Worm (Caenorhabditis elegans) whole organism, L1 larva: ENCODE measurements around the gene W04B5.6.
A peak's percentile ranks its signal among the peaks of the same experiment; 100 is the strongest.

Experiments
- C16A3.4 ChIP-seq: fragments of 150-350 bp; optimal IDR thresholded peaks from 2 replicates; lab custom pipeline; 2014; ENCODE audit warnings: missing biosample characterization, missing genetic modification characterization
- C34B4.2 ChIP-seq: sonication (generic microtip); optimal IDR thresholded peaks from 2 replicates; lab custom pipeline; 2017; ENCODE audit warnings: mild to moderate bottlenecking, missing genetic modification characterization, missing compliant biosample characterization
- F16B12.6 ChIP-seq: fragments of 150-350 bp; optimal IDR thresholded peaks from 2 replicates; lab custom pipeline; 2014; ENCODE audit warnings: missing biosample characterization, missing genetic modification characterization
- alr-1 ChIP-seq: fragments of 200-800 bp; sonication (Bioruptor generic); optimal IDR thresholded peaks from 2 replicates; lab custom pipeline; 2018; ENCODE audit warnings: borderline replicate concordance, mild to moderate bottlenecking, missing genetic modification characterization, missing compliant biosample characterization
- aly-2 ChIP-seq: fragments of 150-350 bp; optimal IDR thresholded peaks from 2 replicates; lab custom pipeline; 2014; ENCODE audit warnings: missing biosample characterization, missing genetic modification characterization
- ama-1 ChIP-seq: fragments of 150-350 bp; optimal IDR thresholded peaks from 2 replicates; lab custom pipeline; 2014
- blmp-1 ChIP-seq: fragments of 150-350 bp; optimal IDR thresholded peaks from 2 replicates; lab custom pipeline; 2014; ENCODE audit warnings: missing biosample characterization, missing genetic modification characterization
- ceh-63 ChIP-seq: fragments of 200-800 bp; sonication (Bioruptor generic); optimal IDR thresholded peaks from 2 replicates; lab custom pipeline; 2018; ENCODE audit warnings: mild to moderate bottlenecking, missing genetic modification characterization, missing compliant biosample characterization
- ceh-8 ChIP-seq: fragments of 200-800 bp; sonication (Bioruptor generic); optimal IDR thresholded peaks from 2 replicates; lab custom pipeline; 2018; ENCODE audit warnings: mild to moderate bottlenecking, missing genetic modification characterization, moderate library complexity, missing compliant biosample characterization
- ceh-90 ChIP-seq: sonication (generic microtip); optimal IDR thresholded peaks from 2 replicates; lab custom pipeline; 2016; ENCODE audit warnings: missing genetic modification characterization, missing compliant biosample characterization
- dpl-1 ChIP-seq, 3 experiments: fragments of 150-350 bp in 2 of 3; sonication (generic microtip) in 1 of 3; optimal IDR thresholded peaks; 2 replicates each; lab custom pipeline; 2014 to 2017; ENCODE audit warnings: missing biosample characterization in 3 of 3, missing genetic modification characterization in 3 of 3, missing genetic modification reagents in 3 of 3
- efl-1 ChIP-seq, 4 experiments: fragments of 150-350 bp; optimal IDR thresholded peaks in 3 of 4; peaks in 1 of 4; 1 replicate in 1 of 4; 2 replicates in 3 of 4; lab custom pipeline; 2014; ENCODE audit warnings: missing biosample characterization in 2 of 4, missing genetic modification characterization in 2 of 4, missing genetic modification reagents in 2 of 4
- efl-3 ChIP-seq: fragments of 200-800 bp; sonication (Bioruptor generic); optimal IDR thresholded peaks from 2 replicates; lab custom pipeline; 2018; ENCODE audit warnings: mild to moderate bottlenecking, missing genetic modification characterization, missing compliant biosample characterization
- egl-13 ChIP-seq: sonication (generic microtip); optimal IDR thresholded peaks from 2 replicates; lab custom pipeline; 2016; ENCODE audit warnings: missing genotype, missing genetic modification reagents, missing genetic modification characterization, missing compliant biosample characterization
- elt-2 ChIP-seq: sonication (generic microtip); optimal IDR thresholded peaks from 2 replicates; lab custom pipeline; 2016; ENCODE audit warnings: missing genetic modification characterization, mild to moderate bottlenecking, inconsistent platforms, missing compliant biosample characterization, missing genetic modification reagents
- elt-3 ChIP-seq, 6 experiments: fragments of 150-350 bp in 1 of 6; sonication (generic microtip); optimal IDR thresholded peaks; 2 replicates each; lab custom pipeline; 2017 to 2018; ENCODE audit warnings: missing biosample characterization in 6 of 6, missing genetic modification characterization in 6 of 6, inconsistent platforms in 1 of 6
- ets-5 ChIP-seq: fragments of 200-800 bp; sonication (Bioruptor generic); IDR thresholded peaks from 2 replicates; pipeline ENCODE4 v1.3.6; 2022; ENCODE audit warnings: missing genetic modification characterization, missing compliant biosample characterization
- fos-1 ChIP-seq: fragments of 150-350 bp; optimal IDR thresholded peaks from 2 replicates; lab custom pipeline; 2014; ENCODE audit warnings: missing biosample characterization, missing genetic modification characterization
- grh-1 ChIP-seq: fragments of 200-800 bp; sonication (Bioruptor generic); IDR thresholded peaks from 2 replicates; pipeline ENCODE4 v1.3.6; 2022; ENCODE audit warnings: missing genetic modification reagents, missing genetic modification characterization, missing compliant biosample characterization
- lin-13 ChIP-seq: fragments of 150-350 bp; optimal IDR thresholded peaks from 2 replicates; lab custom pipeline; 2014; ENCODE audit warnings: missing biosample characterization, missing genetic modification reagents, missing genetic modification characterization
- lin-15B ChIP-seq: fragments of 150-350 bp; sonication (generic microtip); optimal IDR thresholded peaks from 3 replicates; lab custom pipeline; 2014; ENCODE audit warnings: missing biosample characterization, missing genetic modification characterization
- lin-35 ChIP-seq, 2 experiments: fragments of 150-350 bp; optimal IDR thresholded peaks; 2 replicates each; lab custom pipeline; 2014; ENCODE audit warnings: missing biosample characterization in 2 of 2, missing genetic modification characterization in 2 of 2, missing genetic modification reagents in 2 of 2
- lin-39 ChIP-seq: fragments of 150-350 bp; optimal IDR thresholded peaks from 2 replicates; lab custom pipeline; 2014; ENCODE audit warnings: missing biosample characterization, missing genetic modification reagents, missing genetic modification characterization
- lsy-2 ChIP-seq, 2 experiments: fragments of 150-350 bp; optimal IDR thresholded peaks; 2 replicates each; lab custom pipeline; 2014; ENCODE audit warnings: missing biosample characterization in 2 of 2, missing genetic modification characterization in 2 of 2
- mdl-1 ChIP-seq, 2 experiments: fragments of 150-350 bp; optimal IDR thresholded peaks; 2 replicates each; lab custom pipeline; 2014 to 2017; ENCODE audit warnings: missing biosample characterization in 2 of 2, missing genetic modification characterization in 2 of 2, inconsistent platforms in 1 of 2
- mep-1 ChIP-seq: fragments of 150-350 bp; optimal IDR thresholded peaks from 2 replicates; lab custom pipeline; 2014; ENCODE audit warnings: missing biosample characterization, missing genetic modification characterization
- nhr-11 ChIP-seq: fragments of 150-350 bp; optimal IDR thresholded peaks from 2 replicates; lab custom pipeline; 2014; ENCODE audit warnings: missing biosample characterization, missing genetic modification characterization
- nhr-12 ChIP-seq: sonication (generic microtip); optimal IDR thresholded peaks from 2 replicates; lab custom pipeline; 2017; ENCODE audit warnings: missing biosample characterization, missing genetic modification characterization
- nhr-19 ChIP-seq: fragments of 200-800 bp; sonication (Bioruptor generic); conservative IDR thresholded peaks from 2 replicates; pipeline ENCODE4 v1.3.6; 2022; ENCODE audit warnings: missing genetic modification characterization, missing compliant biosample characterization
- nhr-20 ChIP-seq: sonication (generic microtip); optimal IDR thresholded peaks from 2 replicates; lab custom pipeline; 2016; ENCODE audit warnings: mild to moderate bottlenecking, missing genetic modification characterization, missing compliant biosample characterization
- nhr-47 ChIP-seq: sonication (generic microtip); optimal IDR thresholded peaks from 2 replicates; lab custom pipeline; 2016; ENCODE audit warnings: mild to moderate bottlenecking, missing genetic modification characterization, moderate library complexity, missing compliant biosample characterization
- nhr-71 ChIP-seq: sonication (generic microtip); optimal IDR thresholded peaks from 2 replicates; lab custom pipeline; 2016; ENCODE audit warnings: mild to moderate bottlenecking, missing genetic modification characterization, moderate library complexity, missing compliant biosample characterization
- nhr-76 ChIP-seq: sonication (generic microtip); optimal IDR thresholded peaks from 2 replicates; lab custom pipeline; 2017; ENCODE audit warnings: missing biosample characterization, missing genetic modification characterization
- nhr-84 ChIP-seq: sonication (generic microtip); optimal IDR thresholded peaks from 2 replicates; lab custom pipeline; 2017; ENCODE audit warnings: missing biosample characterization, missing genetic modification characterization
- nhr-85 ChIP-seq: sonication (generic microtip); peaks from one replicate; lab custom pipeline; 2016; ENCODE audit warnings: missing genetic modification characterization, inconsistent platforms, missing compliant biosample characterization
- rnt-1 ChIP-seq: sonication (generic microtip); optimal IDR thresholded peaks from 2 replicates; lab custom pipeline; 2016; ENCODE audit warnings: mild to moderate bottlenecking, missing genetic modification characterization, moderate library complexity, missing compliant biosample characterization
- skn-1 ChIP-seq: fragments of 150-350 bp; optimal IDR thresholded peaks from 2 replicates; lab custom pipeline; 2014; ENCODE audit warnings: missing biosample characterization, missing genetic modification characterization
- snu-23 ChIP-seq: sonication (generic microtip); optimal IDR thresholded peaks from 2 replicates; lab custom pipeline; 2016; ENCODE audit warnings: missing genetic modification characterization, missing compliant biosample characterization
- sup-37 ChIP-seq: fragments of 200-800 bp; sonication (Bioruptor generic); optimal IDR thresholded peaks from 2 replicates; lab custom pipeline; 2018; ENCODE audit warnings: mild to moderate bottlenecking, missing genetic modification characterization, missing compliant biosample characterization
- swsn-7 ChIP-seq: sonication (generic microtip); optimal IDR thresholded peaks from 2 replicates; lab custom pipeline; 2016; ENCODE audit warnings: missing genetic modification characterization, missing compliant biosample characterization
- unc-86 ChIP-seq: sonication (generic microtip); optimal IDR thresholded peaks from 2 replicates; lab custom pipeline; 2016; ENCODE audit warnings: missing genetic modification characterization, missing compliant biosample characterization
- vab-15 ChIP-seq: sonication (generic microtip); optimal IDR thresholded peaks from 2 replicates; lab custom pipeline; 2017; ENCODE audit warnings: missing genotype, mild to moderate bottlenecking, missing genetic modification characterization, missing compliant biosample characterization
- xbp-1 ChIP-seq: sonication (generic microtip); optimal IDR thresholded peaks from 2 replicates; lab custom pipeline; 2016; ENCODE audit warnings: missing genetic modification characterization, missing compliant biosample characterization
- zip-4 ChIP-seq: fragments of 200-800 bp; sonication (Bioruptor generic); optimal IDR thresholded peaks from 2 replicates; lab custom pipeline; 2018; ENCODE audit warnings: mild to moderate bottlenecking, missing genetic modification characterization, moderate library complexity, missing compliant biosample characterization
- ztf-11 ChIP-seq, 2 experiments: sonication (generic microtip); optimal IDR thresholded peaks; 2 replicates each; lab custom pipeline; 2016 to 2017; ENCODE audit warnings: missing genetic modification characterization in 2 of 2, missing biosample characterization in 1 of 2, missing compliant biosample characterization in 1 of 2

W04B5.6 gene

DNA sequence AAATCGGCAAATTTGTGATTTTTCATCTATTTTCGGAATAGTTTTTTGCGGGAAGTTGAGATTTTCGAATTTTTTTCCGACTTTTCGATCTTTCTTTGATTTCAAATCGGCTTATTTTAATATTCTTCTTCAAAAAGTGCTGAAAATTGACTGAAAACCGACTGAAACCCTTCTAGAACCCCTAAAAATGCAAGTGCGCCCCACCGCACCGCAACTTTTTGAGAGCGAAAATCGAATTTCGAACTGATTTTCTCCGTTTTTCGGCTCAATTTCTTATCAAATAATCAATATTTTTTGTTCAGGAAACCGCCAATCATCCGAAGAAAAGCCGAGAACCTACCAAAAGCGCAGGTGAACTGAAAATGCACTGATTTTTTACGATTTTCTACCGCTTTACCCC lies 42.0 kb upstream of the W04B5.6 start:
- TF ChIP-seq nhr-47 (tag; lab: Kevin White, UChicago) (no peak), C34B4.2 (tag; lab: Kevin White, UChicago) (no peak), efl-1 (optimal IDR thresholded peaks at IDR 0.05; lab: Kevin White, UChicago) (peak; percentile 35 to 57), efl-1 (GFP tag; optimal IDR thresholded peaks at IDR 0.05 in 1 of 2; lab: Kevin White, UChicago) (peak; percentile 67 to 96), dpl-1 (GFP tag; optimal IDR thresholded peaks at IDR 0.05; lab: Kevin White, UChicago) (peak in 2 of 3 experiments; percentile 38 to 53), lin-35 (GFP tag; optimal IDR thresholded peaks at IDR 0.05; lab: Kevin White, UChicago) (peak in 1 of 2 experiments; percentile 73)
- TF ChIP-seq, all 84 proteins: peak for 3

DNA sequence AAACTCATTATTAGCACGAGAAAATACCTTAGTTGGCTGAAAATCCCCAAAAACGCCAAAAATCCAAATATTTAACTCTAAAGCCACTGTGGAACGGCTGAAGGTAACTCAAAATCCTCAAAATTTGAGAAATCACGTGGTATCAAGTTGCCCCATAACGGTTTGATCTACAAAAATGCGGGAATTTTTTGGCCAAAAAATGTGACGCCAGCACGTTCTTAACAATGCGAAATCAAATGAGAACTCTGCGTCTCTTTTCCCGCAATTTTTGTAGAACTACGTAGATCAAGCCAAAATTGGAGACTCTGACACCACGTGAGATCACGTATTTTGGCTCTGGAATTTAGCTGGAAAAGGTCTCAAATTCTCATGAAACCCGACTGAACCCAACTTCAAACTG lies 39.5 kb upstream of the W04B5.6 start:
- no peak for TF ChIP-seq efl-1 (optimal IDR thresholded peaks at IDR 0.05; lab: Kevin White, UChicago)
- TF ChIP-seq efl-1 (GFP tag; optimal IDR thresholded peaks at IDR 0.05 in 1 of 2; lab: Kevin White, UChicago) = peak in 1 of 2 experiments; percentile 23
- no peak for TF ChIP-seq lsy-2 (tag; optimal IDR thresholded peaks at IDR 0.05; lab: Kevin White, UChicago)
- TF ChIP-seq efl-3 (GFP tag; lab: Kevin White, UChicago) = no peak
- peak; percentile 53 for TF ChIP-seq nhr-85 (tag; lab: Kevin White, UChicago)
- TF ChIP-seq, all 84 proteins: peak for 2

DNA sequence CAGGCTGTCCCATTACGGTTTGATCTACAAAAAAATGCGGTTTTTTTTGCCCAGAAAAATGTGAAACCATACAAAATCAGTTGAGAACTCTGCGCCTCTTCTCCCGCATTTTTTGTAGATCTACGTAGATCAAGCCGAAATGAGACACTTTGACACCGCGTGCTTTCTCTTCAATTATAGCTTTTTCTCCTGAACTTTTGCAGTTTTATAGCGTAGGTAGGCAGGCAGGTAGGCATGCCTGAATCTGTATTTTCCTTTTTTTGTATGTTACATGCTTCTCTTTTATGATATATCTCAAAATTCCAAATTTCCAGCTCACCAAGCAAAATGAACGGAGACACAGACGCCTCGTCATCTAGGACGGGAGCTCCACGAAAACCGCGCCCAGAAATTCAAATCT lies 38.3 kb upstream of the W04B5.6 start, which contains the start of gene smg-6:
TSS of gene smg-6 (plus strand) at position 301 of the 400 bp plus-strand sequence.
- TF ChIP-seq unc-86 (no peak), nhr-19 (GFP tag; lab: Robert Waterston, UW) (no peak), ztf-11 (tag; optimal IDR thresholded peaks at IDR 0.05; lab: Kevin White, UChicago) (no peak), egl-13 (tag; lab: Kevin White, UChicago) (no peak), nhr-12 (tag; lab: Kevin White, UChicago) (no peak), grh-1 (GFP tag; lab: Robert Waterston, UW) (no peak), nhr-84 (no peak), lin-35 (GFP tag; optimal IDR thresholded peaks at IDR 0.05; lab: Kevin White, UChicago) (no peak), nhr-11 (tag; lab: Kevin White, UChicago) (no peak), elt-2 (tag; lab: Kevin White, UChicago) (no peak), alr-1 (tag; lab: Kevin White, UChicago) (no peak)
- TF ChIP-seq, all 84 proteins: peak for 0

DNA sequence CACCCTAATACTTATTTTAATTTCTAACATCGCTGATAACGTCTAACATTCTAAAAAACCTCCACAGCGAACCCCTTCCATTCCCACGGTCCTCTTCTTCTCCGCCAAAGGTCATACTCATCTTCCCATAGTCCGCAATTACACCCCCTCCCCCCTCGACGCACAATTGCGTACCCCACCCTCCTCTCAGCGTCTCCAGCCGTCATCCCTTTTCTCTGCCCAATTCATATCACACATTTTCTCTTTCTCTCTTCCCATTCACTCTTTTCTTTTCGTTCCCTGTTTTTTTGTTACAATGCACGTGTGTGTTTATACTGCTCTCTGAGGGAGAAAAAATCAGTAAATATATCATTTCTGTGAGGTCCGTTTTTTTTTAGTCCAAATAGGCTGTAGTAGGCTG lies 36.6 kb upstream of the W04B5.6 start:
- TF ChIP-seq elt-2 (tag; lab: Kevin White, UChicago) (no peak), lin-39 (tag; lab: Kevin White, UChicago) (no peak), blmp-1 (tag; lab: Kevin White, UChicago) (peak; percentile 94), ceh-8 (GFP tag; lab: Kevin White, UChicago) (no peak), skn-1 (tag; lab: Kevin White, UChicago) (peak; percentile 78), F16B12.6 (peak; percentile 94), aly-2 (tag; lab: Kevin White, UChicago) (no peak), ceh-90 (tag; lab: Kevin White, UChicago) (no peak), nhr-71 (tag; lab: Kevin White, UChicago) (peak; percentile 35), sup-37 (GFP tag; lab: Kevin White, UChicago) (no peak), unc-86 (no peak), vab-15 (tag; lab: Kevin White, UChicago) (no peak), elt-3 (tag; optimal IDR thresholded peaks at IDR 0.05; lab: Kevin White, UChicago) (peak in 1 of 6 experiments; percentile 0), zip-4 (GFP tag; lab: Kevin White, UChicago) (no peak), nhr-76 (tag; lab: Kevin White, UChicago) (no peak), lin-35 (GFP tag; optimal IDR thresholded peaks at IDR 0.05; lab: Kevin White, UChicago) (peak; percentile 74 to 76), snu-23 (GFP tag; lab: Kevin White, UChicago) (peak; percentile 47), xbp-1 (tag; lab: Kevin White, UChicago) (no peak), fos-1 (tag; lab: Kevin White, UChicago) (no peak), ets-5 (no peak), rnt-1 (tag; lab: Kevin White, UChicago) (peak; percentile 51), ama-1 (lab: Kevin White, UChicago) (no peak), grh-1 (GFP tag; lab: Robert Waterston, UW) (no peak), mep-1 (tag; lab: Kevin White, UChicago) (peak; percentile 70), nhr-20 (tag; lab: Kevin White, UChicago) (peak; percentile 27), ceh-63 (GFP tag; lab: Kevin White, UChicago) (no peak), swsn-7 (tag; lab: Kevin White, UChicago) (peak; percentile 20), C16A3.4 (tag; lab: Kevin White, UChicago) (peak; percentile 16), nhr-19 (GFP tag; lab: Robert Waterston, UW) (peak; percentile 55), mdl-1 (tag; optimal IDR thresholded peaks at IDR 0.05; lab: Kevin White, UChicago) (peak in 1 of 2 experiments; percentile 72), lin-13 (GFP tag; lab: Kevin White, UChicago) (peak; percentile 24), efl-1 (optimal IDR thresholded peaks at IDR 0.05; lab: Kevin White, UChicago) (peak; percentile 58 to 70), efl-1 (GFP tag; optimal IDR thresholded peaks at IDR 0.05 in 1 of 2; lab: Kevin White, UChicago) (peak; percentile 65 to 93), lin-15B (tag; lab: Kevin White, UChicago) (peak; percentile 50)
